Fruit fly (Drosophila melanogaster): ENCODE results near the gene CG34132.

- TF ChIP-seq toy (GFP tag; IDR thresholded peaks at IDR 0.05) (no peak), CG14441 (GFP tag; IDR thresholded peaks at IDR 0.05) (no peak), Awh (GFP tag; IDR thresholded peaks at IDR 0.05) (no peak), CG17186 (GFP tag; optimal IDR thresholded peaks at IDR 0.05) (no peak), BtbVII (GFP tag; optimal IDR thresholded peaks at IDR 0.05) (no peak)
Measured at dm6 chr2L:7930737-7931136, 45.4 kb downstream of the CG34132 start.

All from whole organism, embryonic.